Fruit fly (Drosophila melanogaster): Measurements from ENCODE around the gene Grik.
A peak's percentile ranks its signal among the peaks of the same experiment; 100 is the strongest.

The Grik gene

dm6 chr3R:20873638-20874037 lies 28.1 kb upstream of the Grik start, which contains the start of gene TotB:
TotB (plus strand) TSS chr3R:20873938.
- TF ChIP-seq fru (GFP tag; optimal IDR thresholded peaks at IDR 0.05) (no peak), CG32264 (GFP tag; optimal IDR thresholded peaks at IDR 0.05) (no peak), GATAd (GFP tag; optimal IDR thresholded peaks at IDR 0.05) (no peak), Vsx2 (GFP tag; optimal IDR thresholded peaks at IDR 0.05; ENCODE audit: partially characterized antibody) (no peak), sage (GFP tag; optimal IDR thresholded peaks at IDR 0.05) (no peak), Myc (optimal IDR thresholded peaks at IDR 0.05) (no peak), woc (GFP tag; optimal IDR thresholded peaks at IDR 0.05) (no peak), lola (GFP tag; optimal IDR thresholded peaks at IDR 0.05) (no peak), OdsH (GFP tag; optimal IDR thresholded peaks at IDR 0.05) (no peak), CG9705 (GFP tag; optimal IDR thresholded peaks at IDR 0.05) (no peak), CrebA (GFP tag; optimal IDR thresholded peaks at IDR 0.05; ENCODE audit: borderline replicate concordance) (no peak)

- TF ChIP-seq sv (GFP tag; optimal IDR thresholded peaks at IDR 0.05) (no peak), foxo (GFP tag; optimal IDR thresholded peaks at IDR 0.05) (no peak), Mio (GFP tag; optimal IDR thresholded peaks at IDR 0.05) (no peak), Myc (optimal IDR thresholded peaks at IDR 0.05) (no peak), dl (GFP tag; optimal IDR thresholded peaks at IDR 0.05; ENCODE audit: insufficient read depth in 1 of 2, partially characterized antibody in 2 of 2) (no peak), pan (optimal IDR thresholded peaks at IDR 0.05) (no peak), brk (GFP tag; optimal IDR thresholded peaks at IDR 0.05) (no peak), br (GFP tag; optimal IDR thresholded peaks at IDR 0.05) (no peak), N (GFP tag; optimal IDR thresholded peaks at IDR 0.05) (no peak), Dif (GFP tag; optimal IDR thresholded peaks at IDR 0.05; ENCODE audit: partially characterized antibody) (no peak), h (GFP tag; optimal IDR thresholded peaks at IDR 0.05) (no peak), HLH106 (tag; optimal IDR thresholded peaks at IDR 0.05) (no peak), Hnf4 (GFP tag; optimal IDR thresholded peaks at IDR 0.05) (no peak), dsf (GFP tag; optimal IDR thresholded peaks at IDR 0.05; ENCODE audit: borderline replicate concordance) (no peak), tai (GFP tag; optimal IDR thresholded peaks at IDR 0.05) (no peak)
These were observed 25.1 kb upstream of the Grik start for dm6 chr3R:20876680-20877079.

- TF ChIP-seq Hr83 (GFP tag; optimal IDR thresholded peaks at IDR 0.05; ENCODE audit: poor library complexity, severe bottlenecking) (no peak), Dfd (GFP tag; optimal IDR thresholded peaks at IDR 0.05) (no peak), Vsx2 (GFP tag; optimal IDR thresholded peaks at IDR 0.05; ENCODE audit: partially characterized antibody) (no peak), Dif (GFP tag; optimal IDR thresholded peaks at IDR 0.05; ENCODE audit: partially characterized antibody) (no peak), dl (GFP tag; optimal IDR thresholded peaks at IDR 0.05; ENCODE audit: insufficient read depth in 1 of 2, partially characterized antibody in 2 of 2) (no peak), br (GFP tag; optimal IDR thresholded peaks at IDR 0.05) (no peak), fru (GFP tag; optimal IDR thresholded peaks at IDR 0.05) (no peak), foxo (GFP tag; optimal IDR thresholded peaks at IDR 0.05) (no peak)
These were observed 24.3 kb upstream of the Grik start, which contains the start of gene TotZ for dm6 chr3R:20877436-20877835. TotZ (plus strand) TSS chr3R:20877736.

- TF ChIP-seq usp (GFP tag; optimal IDR thresholded peaks at IDR 0.05): no peak
- TF ChIP-seq rgr (GFP tag; optimal IDR thresholded peaks at IDR 0.05): no peak
- peak; percentile 52 for TF ChIP-seq Vsx2 (GFP tag; optimal IDR thresholded peaks at IDR 0.05; ENCODE audit: partially characterized antibody)
- TF ChIP-seq Hr83 (GFP tag; optimal IDR thresholded peaks at IDR 0.05; ENCODE audit: poor library complexity, severe bottlenecking): no peak
These were observed 11.3 kb upstream of the Grik start for dm6 chr3R:20890505-20890904.

- TF ChIP-seq OdsH (GFP tag; optimal IDR thresholded peaks at IDR 0.05) (no peak), CG32264 (GFP tag; optimal IDR thresholded peaks at IDR 0.05) (no peak), Dif (GFP tag; optimal IDR thresholded peaks at IDR 0.05; ENCODE audit: partially characterized antibody) (no peak), HLH106 (tag; optimal IDR thresholded peaks at IDR 0.05) (no peak), Rel (GFP tag; optimal IDR thresholded peaks at IDR 0.05) (no peak), Rel (tag; optimal IDR thresholded peaks at IDR 0.05) (no peak), foxo (GFP tag; optimal IDR thresholded peaks at IDR 0.05) (no peak), dsf (GFP tag; optimal IDR thresholded peaks at IDR 0.05; ENCODE audit: borderline replicate concordance) (no peak), fru (GFP tag; optimal IDR thresholded peaks at IDR 0.05) (no peak), brk (GFP tag; optimal IDR thresholded peaks at IDR 0.05) (no peak), ey (GFP tag; optimal IDR thresholded peaks at IDR 0.05) (no peak), Hr83 (GFP tag; optimal IDR thresholded peaks at IDR 0.05; ENCODE audit: poor library complexity, severe bottlenecking) (no peak), rgr (GFP tag; optimal IDR thresholded peaks at IDR 0.05) (no peak), psq (GFP tag; optimal IDR thresholded peaks at IDR 0.05) (no peak), woc (GFP tag; optimal IDR thresholded peaks at IDR 0.05) (no peak), lola (GFP tag; optimal IDR thresholded peaks at IDR 0.05) (no peak)
These were observed 10.8 kb upstream of the Grik start for dm6 chr3R:20890920-20891319.
